Worm (Caenorhabditis elegans): ENCODE measurements around the gene nep-4.

ce11 chrX:6825840-6826239 is 37.4 kb downstream of the nep-4 start, which contains the start of gene F41B4.1:
- TF ChIP-seq nfya-1 (tag; optimal IDR thresholded peaks at IDR 0.05), result no peak
- TF ChIP-seq unc-55 (GFP tag; optimal IDR thresholded peaks at IDR 0.05), result no peak
- TF ChIP-seq ceh-34 (tag; optimal IDR thresholded peaks at IDR 0.05), result no peak
- no peak for TF ChIP-seq mec-3 (tag; optimal IDR thresholded peaks at IDR 0.05; ENCODE audit: borderline replicate concordance)
- no peak for TF ChIP-seq nhr-11 (tag; optimal IDR thresholded peaks at IDR 0.05)
- no peak for TF ChIP-seq ceh-31 (tag; optimal IDR thresholded peaks at IDR 0.05)
- TF ChIP-seq hlh-6 (tag; optimal IDR thresholded peaks at IDR 0.05), result no peak
- no peak for TF ChIP-seq ceh-45 (GFP tag; IDR thresholded peaks at IDR 0.05)
- no peak for TF ChIP-seq lin-11 (tag; optimal IDR thresholded peaks at IDR 0.05)

Measured in whole organism, late embryonic.